Worm (Caenorhabditis elegans): ENCODE data around the gene chil-18.

DNA sequence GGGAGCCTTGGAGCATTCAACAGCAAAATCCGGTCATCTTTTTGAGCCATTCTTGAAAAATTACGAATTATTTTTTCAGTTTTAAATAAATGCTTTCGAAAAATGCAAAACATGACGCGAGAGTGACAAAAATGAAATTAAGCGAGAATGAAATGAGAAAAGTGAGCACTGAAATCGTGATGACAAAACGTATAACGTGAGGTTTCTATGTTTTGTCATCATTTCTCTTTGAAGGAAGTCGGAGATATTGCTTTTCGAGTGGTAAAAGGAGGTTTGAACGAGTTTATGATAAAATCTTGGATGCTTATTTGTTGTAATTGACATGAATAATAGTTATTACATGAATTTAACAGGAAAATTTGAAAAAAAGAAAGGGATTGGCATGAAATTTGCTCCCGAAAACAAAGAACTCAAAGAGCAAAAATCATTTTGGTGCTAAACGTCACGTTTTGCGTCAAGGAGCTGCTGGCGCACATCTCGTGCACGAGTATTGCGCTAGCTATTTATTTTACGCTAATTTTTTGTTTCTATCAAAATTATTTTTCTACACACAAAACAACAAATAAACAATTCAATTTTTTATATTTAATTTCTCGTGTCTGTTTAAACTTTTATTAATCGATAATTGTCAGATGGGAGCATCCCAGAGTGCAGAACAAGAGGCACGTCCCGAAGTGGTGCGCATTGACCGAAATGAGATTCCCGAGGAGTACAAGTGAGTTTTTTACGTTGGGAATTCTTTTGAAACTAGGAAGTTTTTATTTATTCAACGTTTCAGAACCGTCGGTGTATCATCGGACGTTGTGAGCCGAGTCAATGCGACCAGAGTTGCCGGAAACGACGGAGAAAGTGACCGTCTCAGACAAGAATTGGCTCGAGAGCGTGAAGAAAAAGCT, 31.4 kb upstream of the chil-18 start, which contains the start of the genes gss-1 and chch-3:
- TF ChIP-seq tbx-2 (tag; optimal IDR thresholded peaks at IDR 0.05) (peak; percentile 68), blmp-1 (tag; optimal IDR thresholded peaks at IDR 0.05) (peak; percentile 45), nhr-28 (tag; optimal IDR thresholded peaks at IDR 0.05) (no peak), lin-15B (tag; optimal IDR thresholded peaks at IDR 0.05) (peak; percentile 48), sptf-1 (tag; optimal IDR thresholded peaks at IDR 0.05) (no peak), ceh-82 (tag; optimal IDR thresholded peaks at IDR 0.05) (peak; percentile 55 to 67 (median 67)), fos-1 (tag; optimal IDR thresholded peaks at IDR 0.05) (no peak)
